Worm (Caenorhabditis elegans) whole organism, L1 larva: ENCODE data around the gene R05C11.2.

Experiments
- jun-1 ChIP-seq: fragments of 150-350 bp; optimal IDR thresholded peaks from 2 replicates; lab custom pipeline; 2014; ENCODE audit warnings: missing biosample characterization, missing genetic modification reagents, missing genetic modification characterization
- skn-1 ChIP-seq: fragments of 150-350 bp; optimal IDR thresholded peaks from 2 replicates; lab custom pipeline; 2014; ENCODE audit warnings: missing biosample characterization, missing genetic modification characterization
- snpc-4 ChIP-seq: fragments of 150-350 bp; optimal IDR thresholded peaks from 2 replicates; lab custom pipeline; 2014; ENCODE audit warnings: missing biosample characterization, missing genetic modification characterization

DNA sequence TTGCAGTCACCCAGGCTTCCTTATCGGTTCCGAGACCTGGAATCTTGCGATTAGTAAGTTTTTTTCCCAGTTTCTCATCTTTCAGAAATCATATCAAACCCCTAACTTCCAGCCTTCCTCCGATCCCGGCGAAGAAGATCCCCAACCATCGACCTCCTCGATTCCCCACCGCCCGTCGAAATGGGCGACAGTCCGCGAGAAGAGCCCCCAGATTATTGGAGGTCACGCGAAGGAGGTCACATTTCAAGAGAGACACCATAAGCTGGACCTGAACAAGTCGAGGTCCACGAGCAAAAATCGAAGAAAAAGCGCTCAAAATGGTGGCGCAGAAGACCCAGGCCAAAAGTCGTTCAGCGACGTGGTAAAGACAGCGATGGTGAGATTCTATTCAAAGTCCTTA lies 21.4 kb downstream of the R05C11.2 start:
- TF ChIP-seq snpc-4 (tag; lab: Kevin White, UChicago) (no peak), skn-1 (tag; lab: Kevin White, UChicago) (no peak), jun-1 (no peak)
